Fruit fly (Drosophila melanogaster) whole organism, embryonic: ENCODE results near the gene Doa.

ENCODE experiments used
- B-H2 ChIP-seq: fragments of 200-800 bp; sonication (Bioruptor generic); optimal IDR thresholded peaks from 2 replicates; lab custom pipeline; 2018; ENCODE audit warnings: missing biosample characterization, mild to moderate bottlenecking, missing genetic modification characterization
- CG10654 ChIP-seq: fragments of 200-800 bp; sonication (Bioruptor generic); optimal IDR thresholded peaks from 2 replicates; lab custom pipeline; 2016; ENCODE audit warnings: missing biosample characterization, missing genetic modification characterization
- CG11696 ChIP-seq: fragments of 200-800 bp; sonication (Bioruptor generic); IDR thresholded peaks from 2 replicates; pipeline ENCODE4 v1.3.6; 2022; ENCODE audit warnings: missing biosample characterization, missing genetic modification characterization
- CG12942 ChIP-seq: fragments of 200-800 bp; sonication (Bioruptor generic); optimal IDR thresholded peaks from 3 replicates; lab custom pipeline; 2016; ENCODE audit warnings: missing biosample characterization, missing genetic modification characterization
- CG13123 ChIP-seq: fragments of 200-800 bp; sonication (Bioruptor generic); optimal IDR thresholded peaks from 2 replicates; lab custom pipeline; 2016; ENCODE audit warnings: missing biosample characterization, missing genetic modification characterization
- CG13296 ChIP-seq: fragments of 200-800 bp; sonication (Bioruptor generic); optimal IDR thresholded peaks from 3 replicates; lab custom pipeline; 2018; ENCODE audit warnings: missing biosample characterization, mild to moderate bottlenecking, missing genetic modification characterization
- CG14014 ChIP-seq: fragments of 200-800 bp; sonication (Bioruptor generic); IDR thresholded peaks from 2 replicates; pipeline ENCODE4 v1.3.6; 2022; ENCODE audit warnings: missing biosample characterization, missing genetic modification characterization
- CG1602 ChIP-seq: fragments of 200-800 bp; sonication (Bioruptor generic); optimal IDR thresholded peaks from 3 replicates; lab custom pipeline; 2016; ENCODE audit warnings: missing biosample characterization, missing genetic modification characterization
- CG16815 ChIP-seq: fragments of 200-800 bp; sonication (Bioruptor generic); optimal IDR thresholded peaks from 3 replicates; lab custom pipeline; 2017; ENCODE audit warnings: missing biosample characterization, mild to moderate bottlenecking, missing genetic modification characterization
- CG18011 ChIP-seq: fragments of 200-800 bp; sonication (Bioruptor generic); optimal IDR thresholded peaks from 2 replicates; lab custom pipeline; 2017; ENCODE audit warnings: missing biosample characterization, missing genetic modification characterization, mild to moderate bottlenecking, moderate library complexity, missing genotype
- CG18619 ChIP-seq: fragments of 200-800 bp; sonication (Bioruptor generic); optimal IDR thresholded peaks from 3 replicates; lab custom pipeline; 2017; ENCODE audit warnings: missing biosample characterization, mild to moderate bottlenecking, missing genetic modification characterization
- CG2199 ChIP-seq: fragments of 200-800 bp; sonication (Bioruptor generic); IDR thresholded peaks from 3 replicates; pipeline ENCODE4 v1.3.6; 2022; ENCODE audit warnings: missing biosample characterization, missing genetic modification characterization
- CG34422 ChIP-seq: fragments of 200-800 bp; sonication (Bioruptor generic); IDR thresholded peaks from 3 replicates; pipeline ENCODE4 v1.3.6; 2022; ENCODE audit warnings: missing biosample characterization, missing genetic modification characterization
- CG4282 ChIP-seq: fragments of 200-800 bp; sonication (Bioruptor generic); optimal IDR thresholded peaks from 2 replicates; lab custom pipeline; 2016; ENCODE audit warnings: missing biosample characterization, missing genetic modification characterization
- CG4730 ChIP-seq: fragments of 200-800 bp; sonication (Bioruptor generic); IDR thresholded peaks from 2 replicates; pipeline ENCODE4 v1.3.6; 2022; ENCODE audit warnings: missing biosample characterization, missing genetic modification characterization
- CG5180 ChIP-seq: fragments of 200-800 bp; sonication (Bioruptor generic); optimal IDR thresholded peaks from 3 replicates; lab custom pipeline; 2017; ENCODE audit warnings: missing biosample characterization, missing genetic modification characterization, mild to moderate bottlenecking, moderate library complexity, missing genetic modification reagents
- CG6254 ChIP-seq: fragments of 200-800 bp; sonication (Bioruptor generic); optimal IDR thresholded peaks from 3 replicates; lab custom pipeline; 2017; ENCODE audit warnings: mild to moderate bottlenecking, missing biosample characterization, missing genetic modification reagents, missing genetic modification characterization
- CG8281 ChIP-seq: fragments of 200-800 bp; sonication (Bioruptor generic); optimal IDR thresholded peaks from 2 replicates; lab custom pipeline; 2018; ENCODE audit warnings: missing biosample characterization, mild to moderate bottlenecking, missing genetic modification characterization, moderate library complexity
- D19A ChIP-seq: fragments of 200-800 bp; optimal IDR thresholded peaks from 3 replicates; lab custom pipeline; 2019; ENCODE audit warnings: missing biosample characterization, mild to moderate bottlenecking, missing genetic modification characterization, moderate library complexity
- Elba2 ChIP-seq: fragments of 200-800 bp; sonication (Bioruptor generic); optimal IDR thresholded peaks from 3 replicates; lab custom pipeline; 2016; ENCODE audit warnings: missing biosample characterization, missing genetic modification characterization
- GATAe ChIP-seq: fragments of 200-800 bp; sonication (Bioruptor generic); conservative IDR thresholded peaks from 2 replicates; pipeline ENCODE4 v1.3.6; 2022; ENCODE audit warnings: missing biosample characterization, missing genetic modification characterization
- Hmr ChIP-seq: fragments of 200-800 bp; sonication (Bioruptor generic); optimal IDR thresholded peaks from 3 replicates; lab custom pipeline; 2017; ENCODE audit warnings: mild to moderate bottlenecking, missing biosample characterization, missing genetic modification reagents, missing genetic modification characterization
- Hsf ChIP-seq: fragments of 200-800 bp; sonication (Bioruptor generic); optimal IDR thresholded peaks from 3 replicates; lab custom pipeline; 2016; ENCODE audit warnings: missing biosample characterization, missing genetic modification characterization
- Med ChIP-seq: fragments of 200-800 bp; sonication (Bioruptor generic); peaks from one replicate; lab custom pipeline; 2016; ENCODE audit warnings: missing biosample characterization, missing genetic modification characterization, mild to moderate bottlenecking, inconsistent platforms, moderate library complexity
- PHDP ChIP-seq: fragments of 200-800 bp; sonication (Bioruptor generic); optimal IDR thresholded peaks from 3 replicates; lab custom pipeline; 2018; ENCODE audit warnings: missing biosample characterization, mild to moderate bottlenecking, missing genetic modification characterization, moderate library complexity
- Ptx1 ChIP-seq: fragments of 200-800 bp; sonication (Bioruptor generic); IDR thresholded peaks from 2 replicates; pipeline ENCODE4 v1.3.6; 2022; ENCODE audit warnings: missing biosample characterization, missing genetic modification characterization
- Sox100B ChIP-seq: fragments of 200-800 bp; sonication (Bioruptor generic); optimal IDR thresholded peaks from 3 replicates; lab custom pipeline; 2018; ENCODE audit warnings: missing biosample characterization, mild to moderate bottlenecking, missing genetic modification characterization
- Tbp ChIP-seq: fragments of >200 bp; optimal IDR thresholded peaks from 2 replicates; lab custom pipeline; 2018; ENCODE audit warnings: missing biosample characterization, missing genetic modification characterization
- Xbp1 ChIP-seq: fragments of 200-800 bp; sonication (Bioruptor generic); optimal IDR thresholded peaks from 3 replicates; lab custom pipeline; 2016; ENCODE audit warnings: missing biosample characterization, mild to moderate bottlenecking, missing genetic modification characterization
- ab ChIP-seq: fragments of 200-800 bp; sonication (Bioruptor generic); optimal IDR thresholded peaks from 2 replicates; lab custom pipeline; 2016; ENCODE audit warnings: missing biosample characterization, missing genetic modification characterization
- ase ChIP-seq: fragments of 200-800 bp; sonication (Bioruptor generic); IDR thresholded peaks from 3 replicates; pipeline ENCODE4 v1.3.6; 2022; ENCODE audit warnings: missing biosample characterization, missing genetic modification characterization
- chm ChIP-seq: fragments of 200-800 bp; sonication (Bioruptor generic); IDR thresholded peaks from 2 replicates; pipeline ENCODE4 v1.3.6; 2022; ENCODE audit warnings: missing biosample characterization, missing genetic modification characterization
- dmrt11E ChIP-seq: fragments of 200-800 bp; sonication (Bioruptor generic); optimal IDR thresholded peaks from 3 replicates; lab custom pipeline; 2018; ENCODE audit warnings: missing biosample characterization, mild to moderate bottlenecking, missing genetic modification characterization, moderate library complexity
- fd102C ChIP-seq: fragments of 200-800 bp; sonication (Bioruptor generic); optimal IDR thresholded peaks from 2 replicates; lab custom pipeline; 2018; ENCODE audit warnings: missing biosample characterization, mild to moderate bottlenecking, missing genetic modification characterization, moderate library complexity
- fd96Cb ChIP-seq: fragments of 200-800 bp; sonication (Bioruptor generic); optimal IDR thresholded peaks from 2 replicates; lab custom pipeline; 2018; ENCODE audit warnings: missing biosample characterization, mild to moderate bottlenecking, missing genetic modification characterization, moderate library complexity
- gfzf ChIP-seq: fragments of 200-800 bp; sonication (Bioruptor generic); optimal IDR thresholded peaks from 2 replicates; lab custom pipeline; 2016; ENCODE audit warnings: missing biosample characterization, mild to moderate bottlenecking, missing genetic modification characterization, moderate library complexity
- hkb ChIP-seq, 2 experiments: fragments of 200-800 bp in 1 of 2; fragments of >200 bp in 1 of 2; sonication (Bioruptor generic) in 1 of 2; IDR thresholded peaks in 1 of 2; optimal IDR thresholded peaks in 1 of 2; 2 replicates each; pipeline versions ENCODE4 v1.3.6 to Lab custom; 2017 to 2022; ENCODE audit warnings: missing biosample characterization in 1 of 2, missing genetic modification characterization in 1 of 2
- ind ChIP-seq: fragments of 200-800 bp; sonication (Bioruptor generic); optimal IDR thresholded peaks from 3 replicates; lab custom pipeline; 2016; ENCODE audit warnings: missing biosample characterization, missing genetic modification characterization
- ken ChIP-seq: fragments of 200-800 bp; sonication (Bioruptor generic); IDR thresholded peaks from 3 replicates; pipeline ENCODE4 v1.3.6; 2022; ENCODE audit warnings: missing biosample characterization, missing genetic modification characterization
- klu ChIP-seq: fragments of 200-800 bp; sonication (Bioruptor generic); IDR thresholded peaks from 2 replicates; pipeline ENCODE4 v1.3.6; 2022; ENCODE audit warnings: missing biosample characterization, missing genetic modification characterization
- luna ChIP-seq: fragments of 200-800 bp; sonication (Bioruptor generic); optimal IDR thresholded peaks from 2 replicates; lab custom pipeline; 2016; ENCODE audit warnings: missing biosample characterization, missing genetic modification characterization
- nmo ChIP-seq: fragments of 200-800 bp; sonication (Bioruptor generic); optimal IDR thresholded peaks from 2 replicates; lab custom pipeline; 2018; ENCODE audit warnings: missing biosample characterization, mild to moderate bottlenecking, missing genetic modification characterization, moderate library complexity
- otp ChIP-seq: fragments of 200-800 bp; sonication (Bioruptor generic); IDR thresholded peaks from 3 replicates; pipeline ENCODE4, ENCODE4 v1.3.6; 2022; ENCODE audit warnings: missing biosample characterization, missing genetic modification characterization
- phol ChIP-seq: fragments of 200-800 bp; sonication (Bioruptor generic); optimal IDR thresholded peaks from 3 replicates; lab custom pipeline; 2018; ENCODE audit warnings: missing biosample characterization, mild to moderate bottlenecking, missing genetic modification characterization, moderate library complexity
- sima ChIP-seq: fragments of 200-800 bp; sonication (Bioruptor generic); optimal IDR thresholded peaks from 2 replicates; lab custom pipeline; 2016; ENCODE audit warnings: missing biosample characterization, missing genetic modification characterization
- sqz ChIP-seq: fragments of 200-800 bp; sonication (Bioruptor generic); optimal IDR thresholded peaks from 3 replicates; lab custom pipeline; 2018; ENCODE audit warnings: missing biosample characterization, mild to moderate bottlenecking, missing genetic modification characterization
- twi ChIP-seq: fragments of 200-800 bp; optimal IDR thresholded peaks from 2 replicates; lab custom pipeline; 2019; ENCODE audit warnings: missing biosample characterization, mild to moderate bottlenecking, missing genetic modification characterization, moderate library complexity
- yki ChIP-seq: fragments of >200 bp; optimal IDR thresholded peaks from 3 replicates; lab custom pipeline; 2018
- z ChIP-seq: fragments of 200-800 bp; sonication (Bioruptor generic); IDR thresholded peaks from 3 replicates; pipeline ENCODE4 v1.3.6; 2022; ENCODE audit warnings: missing biosample characterization, missing genetic modification characterization

Gene Doa

DNA sequence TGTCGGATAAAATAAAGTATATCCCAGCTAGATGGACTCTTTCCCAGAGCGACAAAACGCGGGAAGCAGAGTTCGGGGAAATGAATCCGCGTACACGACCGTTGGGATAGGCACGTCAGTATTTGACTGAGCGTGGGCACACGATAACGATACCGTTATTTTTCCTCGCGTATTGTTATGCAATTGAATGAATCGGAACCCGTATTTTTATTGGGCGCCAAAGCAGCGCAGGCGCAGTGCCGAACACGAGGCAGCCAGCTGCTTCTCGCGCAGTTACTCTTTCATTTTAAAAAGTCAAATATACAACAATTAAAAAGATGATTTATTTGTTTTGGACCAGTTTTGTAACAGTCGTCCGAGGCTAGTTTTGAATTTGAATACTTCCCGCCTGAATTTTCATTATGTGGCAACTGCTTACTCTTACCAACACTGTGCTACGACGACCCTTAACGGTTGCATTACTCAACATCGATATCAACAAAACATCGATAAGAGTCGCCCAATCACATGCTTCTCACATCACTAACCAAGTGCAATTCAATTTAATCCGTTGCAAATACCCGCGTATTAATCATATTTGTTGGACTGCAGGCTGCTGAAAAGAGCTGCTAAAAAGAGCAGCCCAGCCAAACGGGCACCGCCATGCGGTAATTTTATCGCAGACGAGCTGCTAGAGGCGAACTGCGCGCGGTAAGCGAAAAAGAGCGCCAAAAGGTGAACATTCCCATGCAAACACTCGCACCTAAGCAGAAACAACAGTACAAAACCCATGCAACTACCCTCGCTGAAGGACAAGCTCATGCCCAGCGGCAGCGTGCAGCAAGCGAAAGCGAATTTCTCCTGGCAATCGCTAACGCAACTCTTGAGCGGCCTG lies at the start of gene Doa, which contains the start of gene CG33203 (continued):
- TF ChIP-seq D19A (tag; lab: Kevin White, UChicago): no peak
- TF ChIP-seq twi (tag; lab: Kevin White, UChicago): no peak
- TF ChIP-seq nmo (GFP tag; lab: Kevin White, UChicago): peak; percentile 68
- no peak for TF ChIP-seq Sox100B (GFP tag; lab: Kevin White, UChicago)
- TF ChIP-seq sqz (GFP tag; lab: Kevin White, UChicago): no peak
- TF ChIP-seq ken (GFP tag; lab: Robert Waterston, UW): 0 out of 3 replicates have a peak, but pooled peaks have one; percentile 10
- no peak for TF ChIP-seq CG8281
- no peak for TF ChIP-seq fd96Cb
- TF ChIP-seq CG14014 (GFP tag; lab: Robert Waterston, UW): no peak
- TF ChIP-seq ab (GFP tag; lab: Kevin White, UChicago): peak; percentile 20
- TF ChIP-seq CG1602 (GFP tag; lab: Kevin White, UChicago): peak; percentile 5
- TF ChIP-seq GATAe (GFP tag; lab: Robert Waterston, UW): no peak
- TF ChIP-seq CG11696 (GFP tag; lab: Robert Waterston, UW): no peak
- peak; percentile 66 for TF ChIP-seq Hmr (GFP tag; lab: Kevin White, UChicago)
- peak; percentile 23 for TF ChIP-seq dmrt11E (tag; lab: Kevin White, UChicago)
- no peak for TF ChIP-seq CG13123
- TF ChIP-seq Tbp (GFP tag; lab: Kevin White, UChicago): no peak
- TF ChIP-seq klu (GFP tag; lab: Robert Waterston, UW): no peak; the same call in 1 of the 2 replicates
- TF ChIP-seq Ptx1 (GFP tag; lab: Robert Waterston, UW): peak; percentile 54
- TF ChIP-seq Xbp1 (GFP tag; lab: Kevin White, UChicago): peak; percentile 42
- peak; percentile 62 for TF ChIP-seq Hsf (GFP tag; lab: Kevin White, UChicago)
- no peak for TF ChIP-seq chm (GFP tag; lab: Robert Waterston, UW)
- no peak for TF ChIP-seq Elba2 (GFP tag; lab: Kevin White, UChicago)
- TF ChIP-seq gfzf (GFP tag; lab: Kevin White, UChicago): peak; percentile 29
- TF ChIP-seq Med (GFP tag; lab: Kevin White, UChicago): peak; percentile 94
- TF ChIP-seq CG18011: peak; percentile 20
- no peak for TF ChIP-seq otp (GFP tag; lab: Robert Waterston, UW)
- peak; percentile 53 for TF ChIP-seq phol (tag; lab: Kevin White, UChicago)
- TF ChIP-seq CG16815 (GFP tag; lab: Kevin White, UChicago): no peak
- TF ChIP-seq CG10654 (GFP tag; lab: Kevin White, UChicago): peak; percentile 31
- peak; percentile 39 for TF ChIP-seq sima (GFP tag; lab: Kevin White, UChicago)
- TF ChIP-seq PHDP (tag; lab: Kevin White, UChicago): peak; percentile 24
- no peak for TF ChIP-seq z (GFP tag; lab: Robert Waterston, UW)
- peak; percentile 2 for TF ChIP-seq CG12942 (GFP tag; lab: Kevin White, UChicago)
- TF ChIP-seq CG34422: no peak
- peak; percentile 43 for TF ChIP-seq B-H2 (GFP tag; lab: Kevin White, UChicago)
- TF ChIP-seq fd102C: no peak
- no peak for TF ChIP-seq CG2199 (GFP tag; lab: Robert Waterston, UW)
- TF ChIP-seq CG4282 (GFP tag; lab: Kevin White, UChicago): peak; percentile 76
- TF ChIP-seq hkb (optimal IDR thresholded peaks at IDR 0.05; lab: Kevin White, UChicago): peak; percentile 44
- TF ChIP-seq hkb (GFP tag; IDR thresholded peaks at IDR 0.05; lab: Robert Waterston, UW): no peak
- no peak for TF ChIP-seq yki (lab: Kevin White, UChicago)
- TF ChIP-seq luna: no peak
- no peak for TF ChIP-seq CG6254 (GFP tag; lab: Kevin White, UChicago)
- no peak for TF ChIP-seq CG13296 (GFP tag; lab: Kevin White, UChicago)
- peak; percentile 33; the same call in 1 of the 3 replicates for TF ChIP-seq ase (GFP tag; lab: Robert Waterston, UW)
- TF ChIP-seq CG5180 (GFP tag; lab: Kevin White, UChicago): no peak
- TF ChIP-seq CG4730 (GFP tag; lab: Robert Waterston, UW): no peak
- peak; percentile 33 for TF ChIP-seq ind
- no peak for TF ChIP-seq CG18619 (GFP tag; lab: Kevin White, UChicago)
